Worm (Caenorhabditis elegans): Measurements from ENCODE around the gene K10F12.7.

The K10F12.7 gene

ce11 chrIII:349511-350165 is 32.7 kb downstream of the K10F12.7 start (continued):
- TF ChIP-seq efl-3 (GFP tag; optimal IDR thresholded peaks at IDR 0.05): peak; percentile 8
- TF ChIP-seq swsn-7 (tag; optimal IDR thresholded peaks at IDR 0.05): peak; percentile 98
- TF ChIP-seq rnt-1 (tag; optimal IDR thresholded peaks at IDR 0.05): peak; percentile 70
- peak; percentile 75 for TF ChIP-seq nhr-237 (tag; optimal IDR thresholded peaks at IDR 0.05)
- TF ChIP-seq aly-2 (tag; optimal IDR thresholded peaks at IDR 0.05): no peak
- no peak for TF ChIP-seq nhr-28 (tag; optimal IDR thresholded peaks at IDR 0.05)
- peak; percentile 94 for TF ChIP-seq ztf-4 (tag; optimal IDR thresholded peaks at IDR 0.05)
- TF ChIP-seq fkh-4 (tag; optimal IDR thresholded peaks at IDR 0.05; ENCODE audit: borderline replicate concordance): peak; percentile 50
- TF ChIP-seq C34B4.2 (tag; optimal IDR thresholded peaks at IDR 0.05): peak; percentile 25
- peak; percentile 75 for TF ChIP-seq lir-3 (tag; optimal IDR thresholded peaks at IDR 0.05; ENCODE audit: poor library complexity)
- TF ChIP-seq irx-1 (tag; optimal IDR thresholded peaks at IDR 0.05): peak; percentile 93
- TF ChIP-seq zag-1 (tag; optimal IDR thresholded peaks at IDR 0.05): no peak
- TF ChIP-seq efl-1 (optimal IDR thresholded peaks at IDR 0.05): peak; percentile 84 to 99
- peak; percentile 85 to 98 for TF ChIP-seq efl-1 (GFP tag; optimal IDR thresholded peaks at IDR 0.05 in 1 of 2)
- no peak for TF ChIP-seq unc-30 (tag; optimal IDR thresholded peaks at IDR 0.05)
- TF ChIP-seq nhr-12 (tag; optimal IDR thresholded peaks at IDR 0.05): no peak
- 0 out of 2 replicates have a peak, but pooled peaks have one; percentile 39 for TF ChIP-seq unc-98 (GFP tag; IDR thresholded peaks at IDR 0.05)
- peak; percentile 91 for TF ChIP-seq fkh-10 (GFP tag; optimal IDR thresholded peaks at IDR 0.05)
- no peak for TF ChIP-seq lin-39 (tag; optimal IDR thresholded peaks at IDR 0.05)
- TF ChIP-seq sptf-1 (tag; optimal IDR thresholded peaks at IDR 0.05): no peak
- peak; percentile 92 for TF ChIP-seq xbp-1 (tag; optimal IDR thresholded peaks at IDR 0.05)
- TF ChIP-seq C04F5.9 (tag; optimal IDR thresholded peaks at IDR 0.05): peak; percentile 70
- peak; percentile 89 for TF ChIP-seq sup-37 (GFP tag; optimal IDR thresholded peaks at IDR 0.05)
- peak; percentile 91 for TF ChIP-seq nhr-19 (GFP tag; conservative IDR thresholded peaks at IDR 0.05)
- TF ChIP-seq egl-13 (tag; optimal IDR thresholded peaks at IDR 0.05): peak; percentile 97
- no peak for TF ChIP-seq hlh-17 (GFP tag; optimal IDR thresholded peaks at IDR 0.05; ENCODE audit: borderline replicate concordance)
- TF ChIP-seq Y116A8C.19 (tag; optimal IDR thresholded peaks at IDR 0.05; ENCODE audit: borderline replicate concordance): peak; percentile 8
- TF ChIP-seq jun-1 (tag; optimal IDR thresholded peaks at IDR 0.05): peak; percentile 72
- TF ChIP-seq nhr-47 (tag; optimal IDR thresholded peaks at IDR 0.05): peak; percentile 97
- peak; percentile 84 for TF ChIP-seq mep-1 (tag; optimal IDR thresholded peaks at IDR 0.05)
- peak; percentile 96 for TF ChIP-seq pax-3 (tag; optimal IDR thresholded peaks at IDR 0.05)
- peak; percentile 99 for TF ChIP-seq lin-14 (GFP tag; optimal IDR thresholded peaks at IDR 0.05)
- peak; percentile 99 for TF ChIP-seq nhr-71 (tag; optimal IDR thresholded peaks at IDR 0.05)

- TF ChIP-seq lir-3 (tag; optimal IDR thresholded peaks at IDR 0.05; ENCODE audit: poor library complexity) (peak; percentile 1), ceh-82 (tag; optimal IDR thresholded peaks at IDR 0.05) (peak in 1 of 3 experiments; percentile 22), lsy-2 (tag; optimal IDR thresholded peaks at IDR 0.05) (peak; percentile 2 to 47), C16A3.4 (tag; optimal IDR thresholded peaks at IDR 0.05) (no peak), lin-35 (GFP tag; optimal IDR thresholded peaks at IDR 0.05) (peak; percentile 59 to 72), pqm-1 (tag; optimal IDR thresholded peaks at IDR 0.05) (no peak), nhr-85 (tag) (peak; percentile 59), skn-1 (tag; optimal IDR thresholded peaks at IDR 0.05) (peak; percentile 11), snu-23 (GFP tag; optimal IDR thresholded peaks at IDR 0.05) (peak; percentile 15), ztf-4 (tag; optimal IDR thresholded peaks at IDR 0.05) (peak; percentile 66), unc-30 (tag; optimal IDR thresholded peaks at IDR 0.05) (no peak), unc-98 (GFP tag; IDR thresholded peaks at IDR 0.05) (no peak), dpl-1 (GFP tag; optimal IDR thresholded peaks at IDR 0.05) (peak; percentile 34 to 61 (median 51)), nhr-20 (tag; optimal IDR thresholded peaks at IDR 0.05) (peak; percentile 22), efl-1 (optimal IDR thresholded peaks at IDR 0.05) (peak; percentile 38 to 57), efl-1 (GFP tag; optimal IDR thresholded peaks at IDR 0.05 in 1 of 2) (peak; percentile 75 to 96), lin-13 (GFP tag; optimal IDR thresholded peaks at IDR 0.05) (peak; percentile 16), zag-1 (tag; optimal IDR thresholded peaks at IDR 0.05) (no peak), mab-9 (GFP tag; IDR thresholded peaks at IDR 0.05) (no peak)
Observed at ce11 chrIII:348465-348864, 33.9 kb downstream of the K10F12.7 start.

All from whole organism, L1 larva.